Worm (Caenorhabditis elegans) whole organism, mixed stage, embryonic: Measurements from ENCODE around the gene C13A2.12.

Experiments
- ces-1 ChIP-seq: fragments of 150-350 bp; optimal IDR thresholded peaks from 2 replicates; lab custom pipeline; 2014; ENCODE audit warnings: missing biosample characterization, missing genetic modification reagents, missing genetic modification characterization
- unc-62 ChIP-seq: fragments of 150-350 bp; optimal IDR thresholded peaks from 2 replicates; lab custom pipeline; 2014; ENCODE audit warnings: missing biosample characterization, missing genetic modification reagents, missing genetic modification characterization

- TF ChIP-seq ces-1 (GFP tag; lab: Kevin White, UChicago) (no peak), unc-62 (no peak)
Measured at ce11 chrV:7214802-7215201, 44.3 kb upstream of the C13A2.12 start, which contains the start of gene soap-1.
